Worm (Caenorhabditis elegans) whole organism, L1 larva: ENCODE results near the gene wrt-5.

Source experiments
- alr-1 ChIP-seq: fragments of 200-800 bp; sonication (Bioruptor generic); optimal IDR thresholded peaks from 2 replicates; lab custom pipeline; 2018; ENCODE audit warnings: borderline replicate concordance, mild to moderate bottlenecking, missing genetic modification characterization, missing compliant biosample characterization
- efl-1 ChIP-seq, 4 experiments: fragments of 150-350 bp; optimal IDR thresholded peaks in 3 of 4; peaks in 1 of 4; 1 replicate in 1 of 4; 2 replicates in 3 of 4; lab custom pipeline; 2014; ENCODE audit warnings: missing biosample characterization in 2 of 4, missing genetic modification characterization in 2 of 4, missing genetic modification reagents in 2 of 4
- snpc-4 ChIP-seq: fragments of 150-350 bp; optimal IDR thresholded peaks from 2 replicates; lab custom pipeline; 2014; ENCODE audit warnings: missing biosample characterization, missing genetic modification characterization
- sptf-1 ChIP-seq: fragments of 150-350 bp; optimal IDR thresholded peaks from 2 replicates; lab custom pipeline; 2014; ENCODE audit warnings: missing biosample characterization, missing genetic modification characterization
- tbx-2 ChIP-seq: sonication (generic microtip); optimal IDR thresholded peaks from 2 replicates; lab custom pipeline; 2016; ENCODE audit warnings: missing genetic modification characterization, missing compliant biosample characterization
- tlp-1 ChIP-seq: fragments of 150-350 bp; optimal IDR thresholded peaks from 2 replicates; lab custom pipeline; 2014; ENCODE audit warnings: missing biosample characterization, missing genetic modification characterization
- zip-4 ChIP-seq: fragments of 200-800 bp; sonication (Bioruptor generic); optimal IDR thresholded peaks from 2 replicates; lab custom pipeline; 2018; ENCODE audit warnings: mild to moderate bottlenecking, missing genetic modification characterization, moderate library complexity, missing compliant biosample characterization

DNA sequence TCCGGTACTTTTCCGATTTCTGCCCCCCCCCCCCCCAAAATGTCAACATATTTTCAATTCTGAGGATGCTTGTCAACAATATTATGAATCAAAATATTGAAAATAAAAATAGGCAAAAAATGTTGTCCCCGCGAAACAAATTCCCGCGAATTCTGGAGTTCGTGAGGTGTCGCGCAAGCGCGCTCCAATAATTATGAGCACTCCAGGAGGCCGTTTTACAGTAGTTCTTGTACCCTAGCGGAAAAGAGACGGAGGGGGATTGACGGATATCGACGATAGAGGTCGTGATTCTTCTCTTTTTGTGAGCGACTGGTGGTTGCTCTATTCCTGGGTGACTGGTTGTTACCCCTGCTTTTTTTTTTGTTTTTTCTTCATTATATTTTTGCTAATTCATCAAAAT lies 19.4 kb upstream of the wrt-5 start:
- TF ChIP-seq alr-1 (tag; lab: Kevin White, UChicago), result no peak
- no peak for TF ChIP-seq tlp-1
- no peak for TF ChIP-seq snpc-4 (tag; lab: Kevin White, UChicago)
- no peak for TF ChIP-seq efl-1 (optimal IDR thresholded peaks at IDR 0.05; lab: Kevin White, UChicago)
- TF ChIP-seq efl-1 (GFP tag; optimal IDR thresholded peaks at IDR 0.05 in 1 of 2; lab: Kevin White, UChicago), result no peak
- no peak for TF ChIP-seq zip-4 (GFP tag; lab: Kevin White, UChicago)
- no peak for TF ChIP-seq sptf-1
- no peak for TF ChIP-seq tbx-2 (tag; lab: Kevin White, UChicago)
